Worm (Caenorhabditis elegans): Measurements from ENCODE around the gene F17H10.1.

The F17H10.1 gene

ce11 chrX:13115694-13116093 is 10.7 kb downstream of the F17H10.1 start:
- TF ChIP-seq ccch-3 (GFP tag; optimal IDR thresholded peaks at IDR 0.05) = no peak
- TF ChIP-seq zfh-2 (GFP tag; conservative IDR thresholded peaks at IDR 0.05) = no peak
- TF ChIP-seq atf-7 (tag; optimal IDR thresholded peaks at IDR 0.05) = no peak
- TF ChIP-seq F39B2.1 (GFP tag; IDR thresholded peaks at IDR 0.05) = no peak
- no peak for TF ChIP-seq madf-8 (GFP tag; conservative IDR thresholded peaks at IDR 0.05)
- TF ChIP-seq ama-1 (optimal IDR thresholded peaks at IDR 0.05) = no peak
- TF ChIP-seq ama-1 (GFP tag; optimal IDR thresholded peaks at IDR 0.05) = no peak
- no peak for TF ChIP-seq attf-6 (GFP tag; IDR thresholded peaks at IDR 0.05)
- TF ChIP-seq hlh-12 (tag; optimal IDR thresholded peaks at IDR 0.05) = no peak
- TF ChIP-seq nfyb-1 (GFP tag; IDR thresholded peaks at IDR 0.05) = no peak
- TF ChIP-seq akir-1 (GFP tag; optimal IDR thresholded peaks at IDR 0.05) = no peak
- TF ChIP-seq die-1 (tag; optimal IDR thresholded peaks at IDR 0.05) = no peak

- TF ChIP-seq D2030.7 (GFP tag; IDR thresholded peaks at IDR 0.05) = no peak
- TF ChIP-seq mcd-1 (GFP tag; IDR thresholded peaks at IDR 0.05) = no peak
- peak; percentile 8 for TF ChIP-seq zim-3 (tag; optimal IDR thresholded peaks at IDR 0.05)
- TF ChIP-seq cebp-1 (GFP tag; IDR thresholded peaks at IDR 0.05) = peak; percentile 34
- peak; percentile 64 for TF ChIP-seq cebp-1 (tag; optimal IDR thresholded peaks at IDR 0.05)
- no peak for TF ChIP-seq F57A8.1 (GFP tag; optimal IDR thresholded peaks at IDR 0.05)
Observed at ce11 chrX:13116380-13116779, 11.3 kb downstream of the F17H10.1 start.

ce11 chrX:13119900-13120299 is 14.9 kb downstream of the F17H10.1 start:
- TF ChIP-seq hmg-1.2 (GFP tag; IDR thresholded peaks at IDR 0.05) (peak; percentile 69), hmg-20 (GFP tag; IDR thresholded peaks at IDR 0.05) (no peak)

ce11 chrX:13121104-13121503 is 16.1 kb downstream of the F17H10.1 start:
- TF ChIP-seq mxl-1 (tag; optimal IDR thresholded peaks at IDR 0.05) = peak; percentile 21
- TF ChIP-seq T07F8.4 (tag; optimal IDR thresholded peaks at IDR 0.05) = peak; percentile 52
- peak; percentile 67 for TF ChIP-seq F23B12.7 (tag; optimal IDR thresholded peaks at IDR 0.05; ENCODE audit: insufficient read depth)
- no peak for TF ChIP-seq lsl-1 (GFP tag; optimal IDR thresholded peaks at IDR 0.05)
- peak; percentile 71 for TF ChIP-seq ztf-18 (tag; optimal IDR thresholded peaks at IDR 0.05)
- no peak for TF ChIP-seq ama-1 (optimal IDR thresholded peaks at IDR 0.05)
- peak in 1 of 2 experiments; percentile 66 for TF ChIP-seq ama-1 (GFP tag; optimal IDR thresholded peaks at IDR 0.05)
- peak; percentile 33 for TF ChIP-seq F49E8.2 (tag; optimal IDR thresholded peaks at IDR 0.05; ENCODE audit: insufficient read depth)
- TF ChIP-seq dpff-1 (tag; optimal IDR thresholded peaks at IDR 0.05) = no peak
- no peak for TF ChIP-seq fkh-3 (tag; optimal IDR thresholded peaks at IDR 0.05)
- no peak for TF ChIP-seq nfya-2 (GFP tag; IDR thresholded peaks at IDR 0.05)
- 0 out of 2 replicates have a peak, but pooled peaks have one; percentile 23 for TF ChIP-seq hsf-1 (GFP tag; IDR thresholded peaks at IDR 0.05)
- TF ChIP-seq chd-7 (tag; optimal IDR thresholded peaks at IDR 0.05) = peak; percentile 90
- peak; percentile 81 for TF ChIP-seq ztf-26 (tag; optimal IDR thresholded peaks at IDR 0.05)
- peak; percentile 54 for TF ChIP-seq sptf-2 (GFP tag; optimal IDR thresholded peaks at IDR 0.05)
- peak; percentile 58; the same call in 1 of the 2 replicates for TF ChIP-seq Y67H2A.10 (GFP tag; conservative IDR thresholded peaks at IDR 0.05)
- peak; percentile 41 for TF ChIP-seq unc-130 (GFP tag; optimal IDR thresholded peaks at IDR 0.05)
- peak; percentile 81 for TF ChIP-seq somi-1 (GFP tag; optimal IDR thresholded peaks at IDR 0.05)
- TF ChIP-seq ceh-40 (GFP tag; IDR thresholded peaks at IDR 0.05) = no peak
- peak; percentile 47 for TF ChIP-seq akir-1 (GFP tag; optimal IDR thresholded peaks at IDR 0.05)
- TF ChIP-seq hmg-1.2 (GFP tag; IDR thresholded peaks at IDR 0.05) = peak; percentile 84
- TF ChIP-seq ccch-3 (GFP tag; optimal IDR thresholded peaks at IDR 0.05) = no peak
- TF ChIP-seq rcor-1 (GFP tag; IDR thresholded peaks at IDR 0.05) = peak; percentile 65; the same call in 1 of the 2 replicates
- no peak for TF ChIP-seq nfya-1 (tag; optimal IDR thresholded peaks at IDR 0.05; ENCODE audit: borderline replicate concordance, insufficient read depth)
- TF ChIP-seq hmg-20 (GFP tag; IDR thresholded peaks at IDR 0.05) = peak; percentile 69; the same call in 1 of the 2 replicates
- peak; percentile 58; the same call in 1 of the 2 replicates for TF ChIP-seq ceh-100 (GFP tag; IDR thresholded peaks at IDR 0.05)
- TF ChIP-seq egrh-3 (GFP tag; IDR thresholded peaks at IDR 0.05) = peak; percentile 38; the same call in 1 of the 2 replicates
- TF ChIP-seq nhr-120 (GFP tag; IDR thresholded peaks at IDR 0.05) = no peak
- TF ChIP-seq ekl-4 (GFP tag; IDR thresholded peaks at IDR 0.05) = peak; percentile 45; the same call in 1 of the 2 replicates
- peak; percentile 56 to 73 for TF ChIP-seq let-607 (tag; optimal IDR thresholded peaks at IDR 0.05)

All from whole organism, young adult.